Fruit fly (Drosophila melanogaster) whole organism, embryonic: ENCODE results near the gene CG31898.

Experiments used
- Ada2b ChIP-seq: fragments of 200-800 bp; sonication (Bioruptor generic); IDR thresholded peaks from 2 replicates; pipeline ENCODE4 v1.3.6; 2022; ENCODE audit warnings: missing biosample characterization, missing genetic modification characterization
- Atf3 ChIP-seq: fragments of 200-800 bp; sonication (Bioruptor generic); optimal IDR thresholded peaks from 3 replicates; lab custom pipeline; 2016; ENCODE audit warnings: missing biosample characterization, missing genetic modification characterization
- B-H2 ChIP-seq: fragments of 200-800 bp; sonication (Bioruptor generic); optimal IDR thresholded peaks from 2 replicates; lab custom pipeline; 2018; ENCODE audit warnings: missing biosample characterization, mild to moderate bottlenecking, missing genetic modification characterization
- CG10321 ChIP-seq: fragments of 200-800 bp; sonication (Bioruptor generic); IDR thresholded peaks from 2 replicates; pipeline ENCODE4 v1.3.6; 2022; ENCODE audit warnings: missing biosample characterization, missing genetic modification characterization
- CG11093 ChIP-seq: fragments of 200-800 bp; sonication (Bioruptor generic); IDR thresholded peaks from 3 replicates; pipeline ENCODE4 v1.3.6; 2022; ENCODE audit warnings: missing biosample characterization, missing genetic modification characterization
- CG13296 ChIP-seq: fragments of 200-800 bp; sonication (Bioruptor generic); optimal IDR thresholded peaks from 3 replicates; lab custom pipeline; 2018; ENCODE audit warnings: missing biosample characterization, mild to moderate bottlenecking, missing genetic modification characterization
- CG13775 ChIP-seq: fragments of 200-800 bp; sonication (Bioruptor generic); optimal IDR thresholded peaks from 3 replicates; lab custom pipeline; 2017; ENCODE audit warnings: missing biosample characterization, mild to moderate bottlenecking, missing genetic modification characterization
- CG15479 ChIP-seq: fragments of 200-800 bp; sonication (Bioruptor generic); optimal IDR thresholded peaks from 3 replicates; lab custom pipeline; 2019; ENCODE audit warnings: missing biosample characterization, mild to moderate bottlenecking, missing genetic modification characterization, moderate library complexity
- CG18619 ChIP-seq: fragments of 200-800 bp; sonication (Bioruptor generic); optimal IDR thresholded peaks from 3 replicates; lab custom pipeline; 2017; ENCODE audit warnings: missing biosample characterization, mild to moderate bottlenecking, missing genetic modification characterization
- CG2116 ChIP-seq: fragments of 200-800 bp; sonication (Bioruptor generic); optimal IDR thresholded peaks from 3 replicates; lab custom pipeline; 2018; ENCODE audit warnings: missing biosample characterization, mild to moderate bottlenecking, missing genetic modification characterization
- CG2120 ChIP-seq: fragments of 200-800 bp; sonication (Bioruptor generic); optimal IDR thresholded peaks from 3 replicates; lab custom pipeline; 2016; ENCODE audit warnings: missing biosample characterization, missing genetic modification characterization
- CG31441 ChIP-seq: fragments of 200-800 bp; sonication (Bioruptor generic); IDR thresholded peaks from 2 replicates; pipeline ENCODE4 v1.3.6; 2022; ENCODE audit warnings: missing biosample characterization, missing genetic modification characterization
- CG33557 ChIP-seq: fragments of 200-800 bp; sonication (Bioruptor generic); optimal IDR thresholded peaks from 2 replicates; lab custom pipeline; 2019; ENCODE audit warnings: missing biosample characterization, mild to moderate bottlenecking, missing genetic modification characterization, moderate library complexity
- CG42726 ChIP-seq: fragments of 200-800 bp; sonication (Bioruptor generic); IDR thresholded peaks from 2 replicates; pipeline ENCODE4 v1.3.6; 2022; ENCODE audit warnings: missing biosample characterization, missing genetic modification characterization; ENCODE audit not compliant: partially characterized antibody
- CG5180 ChIP-seq: fragments of 200-800 bp; sonication (Bioruptor generic); optimal IDR thresholded peaks from 3 replicates; lab custom pipeline; 2017; ENCODE audit warnings: missing biosample characterization, missing genetic modification characterization, mild to moderate bottlenecking, moderate library complexity, missing genetic modification reagents
- CG6272 ChIP-seq: fragments of 200-800 bp; sonication (Bioruptor generic); IDR thresholded peaks from 2 replicates; pipeline ENCODE4 v1.3.6; 2022; ENCODE audit warnings: missing biosample characterization, missing genetic modification characterization
- CG8765 ChIP-seq: fragments of 200-800 bp; sonication (Bioruptor generic); IDR thresholded peaks from 2 replicates; pipeline ENCODE4 v1.3.6; 2022; ENCODE audit warnings: missing biosample characterization, missing genetic modification characterization
- CG9437 ChIP-seq: fragments of 200-800 bp; sonication (Bioruptor generic); optimal IDR thresholded peaks from 2 replicates; lab custom pipeline; 2018; ENCODE audit warnings: missing biosample characterization, mild to moderate bottlenecking, missing genetic modification characterization
- CHES-1-like ChIP-seq: fragments of 200-800 bp; sonication (Bioruptor generic); optimal IDR thresholded peaks from 2 replicates; lab custom pipeline; 2016; ENCODE audit warnings: missing biosample characterization, missing genetic modification characterization
- CTCF ChIP-seq: fragments of 200-800 bp; sonication (Bioruptor generic); optimal IDR thresholded peaks from 2 replicates; lab custom pipeline; 2017; ENCODE audit warnings: missing biosample characterization, mild to moderate bottlenecking, missing genetic modification characterization, moderate library complexity
- E2f2 ChIP-seq: fragments of 200-800 bp; sonication (Bioruptor generic); IDR thresholded peaks from 2 replicates; pipeline ENCODE4 v1.3.6; 2022; ENCODE audit warnings: missing biosample characterization, missing genetic modification characterization
- Gsc ChIP-seq: fragments of 200-800 bp; sonication (Bioruptor generic); IDR thresholded peaks from 2 replicates; pipeline ENCODE4 v1.3.6; 2022; ENCODE audit warnings: missing biosample characterization, missing genetic modification characterization
- Gug ChIP-seq: fragments of 200-800 bp; sonication (Bioruptor generic); IDR thresholded peaks from 4 replicates; pipeline ENCODE4 v1.3.6; 2022; ENCODE audit warnings: missing biosample characterization, missing genetic modification characterization
- HLH4C ChIP-seq: fragments of 200-800 bp; sonication (Bioruptor generic); IDR thresholded peaks from 3 replicates; pipeline ENCODE4 v1.3.6; 2022; ENCODE audit warnings: missing biosample characterization, missing genetic modification characterization; ENCODE audit not compliant: partially characterized antibody
- Lhr ChIP-seq: fragments of 200-800 bp; sonication (Bioruptor generic); optimal IDR thresholded peaks from 3 replicates; lab custom pipeline; 2017; ENCODE audit warnings: mild to moderate bottlenecking, missing biosample characterization, missing genetic modification reagents, missing genetic modification characterization
- NfI ChIP-seq: fragments of 200-800 bp; sonication (Bioruptor generic); optimal IDR thresholded peaks from 3 replicates; lab custom pipeline; 2018; ENCODE audit warnings: missing biosample characterization, mild to moderate bottlenecking, missing genetic modification characterization, moderate library complexity
- Sin3A ChIP-seq: fragments of >200 bp; optimal IDR thresholded peaks from 2 replicates; lab custom pipeline; 2018
- Stat92E ChIP-seq, 3 experiments: fragments of >200 bp in 2 of 3; fragments of 200-800 bp in 1 of 3; sonication (Bioruptor generic) in 1 of 3; optimal IDR thresholded peaks; 2 replicates each; lab custom pipeline; 2017 to 2019; ENCODE audit warnings: missing biosample characterization in 3 of 3, missing genetic modification characterization in 3 of 3, mild to moderate bottlenecking in 1 of 3, moderate library complexity in 1 of 3
- ato ChIP-seq: fragments of 200-800 bp; sonication (Bioruptor generic); IDR thresholded peaks from 2 replicates; pipeline ENCODE4 v1.3.6; 2022; ENCODE audit warnings: missing biosample characterization, missing genetic modification characterization; ENCODE audit not compliant: partially characterized antibody
- az2 ChIP-seq: fragments of 200-800 bp; sonication (Bioruptor generic); optimal IDR thresholded peaks from 3 replicates; lab custom pipeline; 2016; ENCODE audit warnings: missing biosample characterization, missing genetic modification characterization
- cg ChIP-seq: fragments of 200-800 bp; sonication (Bioruptor generic); optimal IDR thresholded peaks from 3 replicates; lab custom pipeline; 2019; ENCODE audit warnings: missing biosample characterization, mild to moderate bottlenecking, missing genetic modification characterization, moderate library complexity
- chinmo ChIP-seq: fragments of 200-800 bp; sonication (Bioruptor generic); IDR thresholded peaks from 4 replicates; pipeline ENCODE4 v1.3.6; 2022; ENCODE audit warnings: missing biosample characterization, missing genetic modification characterization; ENCODE audit not compliant: partially characterized antibody
- dati ChIP-seq: fragments of 200-800 bp; sonication (Bioruptor generic); IDR thresholded peaks from 2 replicates; pipeline ENCODE4 v1.3.6; 2022; ENCODE audit warnings: missing biosample characterization, missing genetic modification characterization
- exex ChIP-seq: fragments of 200-800 bp; sonication (Bioruptor generic); optimal IDR thresholded peaks from 4 replicates; lab custom pipeline; 2018; ENCODE audit warnings: missing biosample characterization, mild to moderate bottlenecking, missing genetic modification characterization, moderate library complexity
- gfzf ChIP-seq: fragments of 200-800 bp; sonication (Bioruptor generic); optimal IDR thresholded peaks from 2 replicates; lab custom pipeline; 2016; ENCODE audit warnings: missing biosample characterization, mild to moderate bottlenecking, missing genetic modification characterization, moderate library complexity
- grau ChIP-seq: fragments of 200-800 bp; optimal IDR thresholded peaks from 3 replicates; lab custom pipeline; 2019; ENCODE audit warnings: missing biosample characterization, mild to moderate bottlenecking, missing genetic modification characterization, moderate library complexity
- hb ChIP-seq: fragments of 200-800 bp; sonication (Bioruptor generic); IDR thresholded peaks from 3 replicates; pipeline ENCODE4 v1.3.6; 2022; ENCODE audit warnings: missing biosample characterization, missing genetic modification characterization; ENCODE audit not compliant: partially characterized antibody
- lab ChIP-seq: fragments of 200-800 bp; sonication (Bioruptor generic); optimal IDR thresholded peaks from 3 replicates; lab custom pipeline; 2017; ENCODE audit warnings: missing biosample characterization, missing genetic modification characterization, mild to moderate bottlenecking, moderate library complexity, missing genetic modification reagents
- lbe ChIP-seq: fragments of 200-800 bp; sonication (Bioruptor generic); optimal IDR thresholded peaks from 2 replicates; lab custom pipeline; 2016; ENCODE audit warnings: missing biosample characterization, mild to moderate bottlenecking, missing genetic modification characterization
- mam ChIP-seq: fragments of 200-800 bp; sonication (Bioruptor generic); optimal IDR thresholded peaks from 3 replicates; lab custom pipeline; 2016; ENCODE audit warnings: missing biosample characterization, missing genetic modification characterization
- scrt ChIP-seq: fragments of 200-800 bp; sonication (Bioruptor generic); optimal IDR thresholded peaks from 2 replicates; lab custom pipeline; 2018; ENCODE audit warnings: missing biosample characterization, mild to moderate bottlenecking, missing genetic modification characterization, moderate library complexity
- sens-2 ChIP-seq: fragments of 200-800 bp; sonication (Bioruptor generic); IDR thresholded peaks from 2 replicates; pipeline ENCODE4 v1.3.6; 2022; ENCODE audit warnings: missing biosample characterization, missing genetic modification characterization
- slou ChIP-seq: fragments of 200-800 bp; sonication (Bioruptor generic); optimal IDR thresholded peaks from 3 replicates; lab custom pipeline; 2016; ENCODE audit warnings: missing biosample characterization, missing genetic modification characterization
- sob ChIP-seq: fragments of 200-800 bp; sonication (Bioruptor generic); IDR thresholded peaks from 2 replicates; pipeline ENCODE4 v1.3.6; 2022; ENCODE audit warnings: missing biosample characterization, missing genetic modification characterization
- sqz ChIP-seq: fragments of 200-800 bp; sonication (Bioruptor generic); optimal IDR thresholded peaks from 3 replicates; lab custom pipeline; 2018; ENCODE audit warnings: missing biosample characterization, mild to moderate bottlenecking, missing genetic modification characterization
- sug ChIP-seq: fragments of 200-800 bp; optimal IDR thresholded peaks from 2 replicates; lab custom pipeline; 2019; ENCODE audit warnings: missing biosample characterization, mild to moderate bottlenecking, missing genetic modification characterization, moderate library complexity
- trh ChIP-seq: fragments of 200-800 bp; sonication (Bioruptor generic); optimal IDR thresholded peaks from 2 replicates; lab custom pipeline; 2016; ENCODE audit warnings: missing biosample characterization, missing genetic modification characterization
- zf30C ChIP-seq: fragments of 200-800 bp; sonication (Bioruptor generic); optimal IDR thresholded peaks from 3 replicates; lab custom pipeline; 2018; ENCODE audit warnings: missing biosample characterization, mild to moderate bottlenecking, missing genetic modification characterization

CG31898 gene

dm6 chr2L:8365701-8366643 lies 34.2 kb upstream of the CG31898 start, which contains the start of gene Pp2A-29B (continued):
- TF ChIP-seq exex (tag; lab: Kevin White, UChicago), result peak; percentile 35
- TF ChIP-seq Gsc, result no peak
- peak; percentile 73; the same call in 1 of the 2 replicates for TF ChIP-seq CG31441 (GFP tag; lab: Robert Waterston, UW)
- peak; percentile 15 for TF ChIP-seq lab (GFP tag; lab: Kevin White, UChicago)
- TF ChIP-seq grau (tag; lab: Kevin White, UChicago), result peak; percentile 45
- peak; percentile 32 for TF ChIP-seq Sin3A (lab: Kevin White, UChicago)
- peak; percentile 21 for TF ChIP-seq CTCF (GFP tag; lab: Kevin White, UChicago)
- peak; percentile 0 for TF ChIP-seq Atf3
- peak; percentile 59 for TF ChIP-seq slou (GFP tag; lab: Kevin White, UChicago)
- TF ChIP-seq trh (GFP tag; lab: Kevin White, UChicago), result no peak
- TF ChIP-seq NfI (GFP tag; lab: Kevin White, UChicago), result peak; percentile 15
- no peak for TF ChIP-seq CG5180
- peak; percentile 41 for TF ChIP-seq lbe (GFP tag; lab: Kevin White, UChicago)
- peak; percentile 19 for TF ChIP-seq CG2120 (GFP tag; lab: Kevin White, UChicago)
- peak; percentile 96 for TF ChIP-seq CG42726
- peak; percentile 40 for TF ChIP-seq CG13775 (GFP tag; lab: Kevin White, UChicago)
- peak; percentile 98 for TF ChIP-seq cg (GFP tag; lab: Kevin White, UChicago)
- peak in 1 of 3 experiments; percentile 14 for TF ChIP-seq Stat92E (GFP tag; optimal IDR thresholded peaks at IDR 0.05; lab: Kevin White, UChicago)
- peak; percentile 91 for TF ChIP-seq CG2116 (GFP tag; lab: Kevin White, UChicago)
- peak; percentile 23 for TF ChIP-seq CG33557 (GFP tag; lab: Kevin White, UChicago)
- TF ChIP-seq CG13296 (GFP tag; lab: Kevin White, UChicago), result no peak
- peak; percentile 52 for TF ChIP-seq gfzf
- TF ChIP-seq CG15479, result peak; percentile 37
- peak; percentile 22 for TF ChIP-seq scrt (GFP tag; lab: Kevin White, UChicago)
- peak; percentile 38; the same call in 1 of the 2 replicates for TF ChIP-seq CG6272 (GFP tag; lab: Robert Waterston, UW)
- peak; percentile 57 for TF ChIP-seq B-H2 (GFP tag; lab: Kevin White, UChicago)
- peak; percentile 93 for TF ChIP-seq sqz
- peak; percentile 93; the same call in 3 of the 4 replicates for TF ChIP-seq chinmo (GFP tag; lab: Robert Waterston, UW)
- no peak for TF ChIP-seq CHES-1-like (GFP tag; lab: Kevin White, UChicago)
- peak; percentile 3 for TF ChIP-seq az2 (GFP tag; lab: Kevin White, UChicago)
- no peak for TF ChIP-seq Ada2b
- TF ChIP-seq zf30C (GFP tag; lab: Kevin White, UChicago), result peak; percentile 10
- no peak for TF ChIP-seq CG10321 (GFP tag; lab: Robert Waterston, UW)
- peak; percentile 88 for TF ChIP-seq E2f2
- TF ChIP-seq HLH4C (GFP tag; lab: Robert Waterston, UW), result peak; percentile 99
- TF ChIP-seq CG18619 (GFP tag; lab: Kevin White, UChicago), result peak; percentile 27
- 0 out of 2 replicates have a peak, but pooled peaks have one; percentile 30 for TF ChIP-seq sob
- peak; percentile 25 for TF ChIP-seq mam (GFP tag; lab: Kevin White, UChicago)
- peak; percentile 35 for TF ChIP-seq CG9437 (GFP tag; lab: Kevin White, UChicago)
- TF ChIP-seq CG8765 (GFP tag; lab: Robert Waterston, UW), result no peak
- TF ChIP-seq Gug, result peak; percentile 8; the same call in 1 of the 4 replicates
- TF ChIP-seq sens-2 (GFP tag; lab: Robert Waterston, UW), result no peak
- peak; percentile 99 for TF ChIP-seq hb (GFP tag; lab: Robert Waterston, UW)
- no peak for TF ChIP-seq CG11093 (GFP tag; lab: Robert Waterston, UW)
- peak; percentile 95 for TF ChIP-seq ato (GFP tag; lab: Robert Waterston, UW)
- no peak for TF ChIP-seq dati (GFP tag; lab: Robert Waterston, UW)
- peak; percentile 44 for TF ChIP-seq Lhr
- peak; percentile 59 for TF ChIP-seq sug (tag; lab: Kevin White, UChicago)
